Fruit fly (Drosophila melanogaster) whole organism, embryonic: ENCODE data around the gene Alg12.

ENCODE experiments used
- CG12942 ChIP-seq: fragments of 200-800 bp; sonication (Bioruptor generic); optimal IDR thresholded peaks from 3 replicates; lab custom pipeline; 2016; ENCODE audit warnings: missing biosample characterization, missing genetic modification characterization
- CG15696 ChIP-seq: fragments of 200-800 bp; sonication (Bioruptor generic); optimal IDR thresholded peaks from 2 replicates; lab custom pipeline; 2019; ENCODE audit warnings: missing biosample characterization, mild to moderate bottlenecking, missing genetic modification characterization, moderate library complexity
- CG32532 ChIP-seq: fragments of 200-800 bp; sonication (Bioruptor generic); IDR thresholded peaks from 2 replicates; pipeline ENCODE4 v1.3.6; 2022; ENCODE audit warnings: missing biosample characterization, missing genetic modification characterization
- al ChIP-seq: fragments of 200-800 bp; sonication (Bioruptor generic); IDR thresholded peaks from 2 replicates; pipeline ENCODE4 v1.3.6; 2022; ENCODE audit warnings: missing biosample characterization, missing genetic modification characterization
- ham ChIP-seq: fragments of 200-800 bp; sonication (Bioruptor generic); IDR thresholded peaks from 2 replicates; pipeline ENCODE4 v1.3.6; 2022; ENCODE audit warnings: missing biosample characterization, missing genetic modification characterization
- p53 ChIP-seq: fragments of 200-800 bp; sonication (Bioruptor generic); optimal IDR thresholded peaks from 2 replicates; lab custom pipeline; 2016; ENCODE audit warnings: missing biosample characterization, missing genetic modification characterization
- salm ChIP-seq: fragments of 200-800 bp; sonication (Bioruptor generic); optimal IDR thresholded peaks from 2 replicates; lab custom pipeline; 2018; ENCODE audit warnings: missing biosample characterization, mild to moderate bottlenecking, missing genetic modification characterization

DNA sequence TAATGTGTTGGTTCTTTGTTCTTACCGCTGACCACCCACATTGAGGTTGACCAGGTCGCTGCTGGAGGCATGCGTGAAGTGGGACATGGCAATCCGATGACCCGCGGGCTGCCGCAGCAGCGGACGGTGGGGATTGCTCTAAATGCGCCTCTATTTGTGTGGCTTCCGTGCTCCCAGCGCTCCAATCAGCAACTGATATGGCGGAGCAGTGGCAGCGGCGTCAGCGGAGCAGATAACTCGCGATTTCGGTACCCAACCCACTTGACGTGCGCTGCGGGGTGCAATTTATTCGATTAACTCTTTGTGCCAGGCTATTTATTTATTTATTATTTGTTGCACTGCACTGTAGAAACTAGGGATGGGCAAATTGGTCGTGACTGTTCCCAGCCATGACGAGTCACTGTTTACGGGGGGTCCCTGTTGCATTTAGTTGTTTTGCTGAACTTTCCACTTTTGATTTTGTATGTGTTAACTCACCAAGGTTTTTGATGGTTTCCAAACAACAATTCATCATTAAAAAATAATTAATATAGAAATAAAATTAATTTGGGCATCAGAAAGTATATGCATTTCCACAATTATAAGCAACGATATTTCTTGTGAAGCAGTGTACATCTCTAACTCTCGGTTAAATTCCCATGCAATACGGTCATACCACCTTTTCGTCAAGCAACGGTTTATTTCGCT, 44.5 kb downstream of the Alg12 start, which contains the start of the genes CG9467 and CG8526:
- TF ChIP-seq CG12942 (GFP tag; lab: Kevin White, UChicago) (peak; percentile 69), CG32532 (GFP tag; lab: Robert Waterston, UW) (peak; percentile 69), p53 (no peak), al (GFP tag; lab: Robert Waterston, UW) (peak; percentile 57), salm (tag; lab: Kevin White, UChicago) (peak; percentile 4), CG15696 (tag; lab: Kevin White, UChicago) (peak; percentile 77), ham (no peak)
